Fruit fly (Drosophila melanogaster) whole organism, adult: ENCODE results near the gene ppl.

Experiments used
- CG12768 ChIP-seq: fragments of 200-800 bp; sonication (Bioruptor generic); optimal IDR thresholded peaks from 2 replicates; lab custom pipeline; 2017; ENCODE audit warnings: missing biosample characterization, missing genetic modification characterization, mild to moderate bottlenecking, moderate library complexity, missing genetic modification reagents
- CG14711 ChIP-seq: fragments of 200-800 bp; sonication (Bioruptor generic); optimal IDR thresholded peaks from 2 replicates; lab custom pipeline; 2018; ENCODE audit warnings: missing biosample characterization, mild to moderate bottlenecking, missing genetic modification characterization, moderate library complexity
- CG7045 ChIP-seq: fragments of 200-800 bp; sonication (Bioruptor generic); optimal IDR thresholded peaks from 2 replicates; lab custom pipeline; 2017; ENCODE audit warnings: missing biosample characterization, mild to moderate bottlenecking, missing genetic modification characterization
- CG7101 ChIP-seq: fragments of 200-800 bp; sonication (Bioruptor generic); optimal IDR thresholded peaks from 2 replicates; lab custom pipeline; 2018; ENCODE audit warnings: missing biosample characterization, mild to moderate bottlenecking, missing genetic modification characterization, moderate library complexity
- Clk ChIP-seq: fragments of 200-800 bp; sonication (Bioruptor generic); optimal IDR thresholded peaks from 2 replicates; lab custom pipeline; 2017; ENCODE audit warnings: missing biosample characterization, missing genetic modification characterization
- Mnt ChIP-seq: fragments of 200-800 bp; sonication (Bioruptor generic); optimal IDR thresholded peaks from 2 replicates; lab custom pipeline; 2016; ENCODE audit warnings: missing biosample characterization, mild to moderate bottlenecking, missing genetic modification characterization
- cic ChIP-seq: fragments of 200-800 bp; sonication (Bioruptor generic); optimal IDR thresholded peaks from 2 replicates; lab custom pipeline; 2017; ENCODE audit warnings: missing biosample characterization, mild to moderate bottlenecking, missing genetic modification characterization, moderate library complexity

DNA sequence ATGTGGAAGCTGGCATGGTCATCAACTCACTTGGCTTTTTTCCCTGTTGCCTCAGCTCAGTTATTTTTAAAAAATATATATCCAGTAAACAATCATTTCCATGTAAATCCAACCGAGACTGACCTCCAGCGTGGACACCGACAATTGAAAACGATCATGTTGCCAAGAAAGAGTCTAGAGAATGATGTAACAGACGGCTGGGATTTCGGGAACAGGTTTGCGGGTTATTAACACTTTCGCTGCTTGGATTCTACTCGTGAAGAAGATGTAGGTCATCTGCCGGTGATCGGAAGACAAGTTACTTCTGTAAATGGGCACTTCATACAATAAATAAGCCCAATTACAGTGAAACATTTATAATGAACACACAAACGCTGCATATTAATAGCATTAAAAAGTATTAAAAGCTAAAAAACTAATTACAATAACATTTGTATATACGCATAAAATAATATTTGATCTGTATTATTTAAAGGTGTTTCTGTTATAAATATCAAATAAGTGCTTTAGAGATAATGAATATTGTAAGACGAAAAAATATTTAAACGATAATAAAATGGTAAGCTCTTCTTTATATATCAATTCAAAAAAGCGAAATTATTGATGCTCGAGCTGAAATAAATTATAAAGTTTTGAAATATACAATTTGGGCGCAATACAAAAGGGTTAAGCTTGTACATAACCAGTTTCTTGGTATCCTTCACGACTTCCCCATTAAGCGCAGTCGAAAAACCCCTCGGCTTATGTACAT lies 20.6 kb upstream of the ppl start:
- TF ChIP-seq Mnt (GFP tag; lab: Kevin White, UChicago) (no peak), CG7045 (GFP tag; lab: Kevin White, UChicago) (no peak), Clk (GFP tag; lab: Kevin White, UChicago) (no peak), CG14711 (tag; lab: Kevin White, UChicago) (no peak), cic (no peak), CG7101 (tag; lab: Kevin White, UChicago) (no peak), CG12768 (GFP tag; lab: Kevin White, UChicago) (no peak)
